Worm (Caenorhabditis elegans) whole organism, early embryonic: ENCODE results near the gene F22E5.7.
"Not testable (repeated sequence)": the region's sequence is repeated elsewhere in the genome, so short reads cannot be mapped to it uniquely, and the experiment has no call there.

ENCODE experiments used
- B0310.2 ChIP-seq: sonication (generic microtip); optimal IDR thresholded peaks from 2 replicates; lab custom pipeline; 2016; ENCODE audit warnings: mild to moderate bottlenecking, missing genetic modification characterization, missing compliant biosample characterization
- F13C5.2 ChIP-seq: sonication (generic microtip); optimal IDR thresholded peaks from 2 replicates; lab custom pipeline; 2017; ENCODE audit warnings: mild to moderate bottlenecking, missing genetic modification characterization, inconsistent platforms, missing compliant biosample characterization
- ama-1 ChIP-seq: fragments of 150-350 bp; optimal IDR thresholded peaks from 2 replicates; lab custom pipeline; 2014
- ets-7 ChIP-seq: sonication (generic microtip); optimal IDR thresholded peaks from 2 replicates; lab custom pipeline; 2016; ENCODE audit warnings: missing genotype, missing genetic modification characterization, missing compliant biosample characterization
- flt-1 ChIP-seq: fragments of 200-800 bp; sonication (Bioruptor generic); IDR thresholded peaks from 2 replicates; pipeline ENCODE4 v1.3.6; 2022; ENCODE audit warnings: missing genetic modification characterization, missing compliant biosample characterization
- hmg-4 ChIP-seq: fragments of 200-800 bp; sonication (Bioruptor generic); optimal IDR thresholded peaks from 2 replicates; lab custom pipeline; 2018; ENCODE audit warnings: mild to moderate bottlenecking, missing genetic modification characterization, missing compliant biosample characterization
- hnd-1 ChIP-seq: sonication (generic microtip); optimal IDR thresholded peaks from 2 replicates; lab custom pipeline; 2016; ENCODE audit warnings: missing genetic modification characterization, missing compliant biosample characterization
- pes-1 ChIP-seq: fragments of 200-800 bp; sonication (Bioruptor generic); IDR thresholded peaks from 2 replicates; pipeline ENCODE4 v1.3.6; 2022; ENCODE audit warnings: missing genetic modification reagents, missing genetic modification characterization, missing compliant biosample characterization
- scrt-1 ChIP-seq: fragments of 200-800 bp; sonication (Bioruptor generic); IDR thresholded peaks from 2 replicates; pipeline ENCODE4 v1.3.6; 2022; ENCODE audit warnings: missing genetic modification characterization, missing compliant biosample characterization
- sea-1 ChIP-seq: fragments of 200-800 bp; sonication (Bioruptor generic); conservative IDR thresholded peaks from 2 replicates; pipeline ENCODE4 v1.3.6; 2022; ENCODE audit warnings: missing genetic modification characterization, missing compliant biosample characterization
- tbx-11 ChIP-seq: fragments of 200-800 bp; sonication (Bioruptor generic); IDR thresholded peaks from 2 replicates; pipeline ENCODE4 v1.3.6; 2022; ENCODE audit warnings: missing genetic modification characterization, missing compliant biosample characterization
- tbx-37 ChIP-seq: fragments of 200-800 bp; sonication (Bioruptor generic); conservative IDR thresholded peaks from 2 replicates; pipeline ENCODE4 v1.3.6; 2022; ENCODE audit warnings: missing genetic modification reagents, missing genetic modification characterization, missing compliant biosample characterization

ce11 chrII:2619148-2619547 is 22.7 kb upstream of the F22E5.7 start, which contains the start of gene msrp-6:
- TF ChIP-seq ama-1 (lab: Kevin White, UChicago); flt-1 (GFP tag; lab: Robert Waterston, UW); F13C5.2 (tag; lab: Kevin White, UChicago); tbx-37; ets-7 (tag; lab: Kevin White, UChicago); scrt-1; pes-1 (GFP tag; lab: Robert Waterston, UW); sea-1 (GFP tag; lab: Robert Waterston, UW); tbx-11; hnd-1 (tag; lab: Kevin White, UChicago); B0310.2 (tag; lab: Kevin White, UChicago); hmg-4 (GFP tag; lab: Kevin White, UChicago): not testable (repeated sequence)
